Fruit fly (Drosophila melanogaster): ENCODE results near the gene CG33947.

Gene CG33947

dm6 chr3L:11070372-11070854, 25.9 kb upstream of the CG33947 start, which contains the start of gene Mocs1:
Mocs1 (plus strand) TSS chr3L:11070526.
- no peak for TF ChIP-seq CG8478 (optimal IDR thresholded peaks at IDR 0.05)
- TF ChIP-seq usp (GFP tag; optimal IDR thresholded peaks at IDR 0.05): no peak
- no peak for TF ChIP-seq pan (optimal IDR thresholded peaks at IDR 0.05)
- no peak for TF ChIP-seq EcR (GFP tag; optimal IDR thresholded peaks at IDR 0.05)
- no peak for TF ChIP-seq psq (optimal IDR thresholded peaks at IDR 0.05)
- TF ChIP-seq Dll (optimal IDR thresholded peaks at IDR 0.05): no peak

DNA sequence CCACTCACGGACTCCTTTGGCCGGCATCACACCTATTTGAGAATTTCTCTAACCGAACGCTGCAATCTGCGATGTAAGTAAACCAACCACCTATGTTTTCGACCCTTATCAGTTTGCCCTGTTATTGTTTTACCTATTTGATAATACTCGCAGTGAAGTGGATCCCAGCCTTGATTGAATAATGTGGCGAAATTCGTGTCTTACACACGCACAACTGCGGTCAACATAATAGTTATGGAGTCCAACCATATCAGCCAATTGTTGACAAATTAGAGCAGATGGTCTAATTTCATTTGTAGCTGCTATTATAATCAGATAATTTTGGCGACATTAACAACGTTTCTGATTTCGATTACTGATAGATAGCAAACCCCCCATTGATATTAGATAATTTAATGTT, 25.2 kb upstream of the CG33947 start:
- TF ChIP-seq EcR (GFP tag; optimal IDR thresholded peaks at IDR 0.05) (no peak), CG8478 (optimal IDR thresholded peaks at IDR 0.05) (no peak), Dll (optimal IDR thresholded peaks at IDR 0.05) (no peak), psq (optimal IDR thresholded peaks at IDR 0.05) (no peak), usp (GFP tag; optimal IDR thresholded peaks at IDR 0.05) (no peak), pan (optimal IDR thresholded peaks at IDR 0.05) (no peak)

DNA sequence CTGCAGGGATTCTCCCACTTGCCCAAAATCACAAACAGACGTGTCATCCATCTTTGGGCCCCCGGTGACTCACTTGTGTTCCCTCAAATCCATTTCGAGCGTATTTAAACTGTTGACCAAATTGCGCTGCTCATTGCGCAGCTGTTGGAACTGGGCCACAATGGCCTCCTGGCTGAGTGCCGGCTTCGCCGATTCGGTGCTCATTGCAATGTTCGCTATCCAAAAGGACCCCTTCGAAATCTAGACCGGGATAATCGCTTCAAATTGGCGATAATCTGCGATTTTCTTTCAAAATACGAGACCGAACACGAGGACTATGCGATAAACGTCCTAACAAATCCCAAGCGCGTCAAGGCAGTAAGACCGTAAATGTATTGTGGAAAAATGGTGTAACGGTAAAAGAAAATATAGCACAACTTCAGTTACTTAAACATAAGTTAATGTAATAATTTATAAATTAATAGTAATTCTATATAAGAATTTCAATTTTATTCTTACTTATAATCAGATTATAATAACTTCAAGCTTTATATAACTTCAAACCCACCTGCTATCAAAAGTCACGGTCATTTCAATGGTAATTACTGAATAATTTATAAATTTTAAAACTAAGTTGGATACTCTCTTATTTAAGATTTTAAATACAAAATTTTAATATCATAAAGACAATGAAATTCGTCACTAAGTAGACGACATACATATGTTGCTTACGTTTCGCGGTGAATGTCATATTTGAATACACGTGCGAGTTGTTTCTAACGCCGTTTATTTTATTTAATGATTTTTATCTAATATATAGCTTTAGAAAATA, 22.0 kb upstream of the CG33947 start, which contains the start of the genes Pfdn2 and Noc1:
TSS of gene Pfdn2 (minus strand) at position 346 of the 811 bp plus-strand sequence.
TSS of gene Noc1 (plus strand) at position 727 of the 811 bp plus-strand sequence.
- TF ChIP-seq psq (optimal IDR thresholded peaks at IDR 0.05) (no peak), pan (optimal IDR thresholded peaks at IDR 0.05) (no peak), CG8478 (optimal IDR thresholded peaks at IDR 0.05) (no peak), Dll (optimal IDR thresholded peaks at IDR 0.05) (no peak), usp (GFP tag; optimal IDR thresholded peaks at IDR 0.05) (no peak), EcR (GFP tag; optimal IDR thresholded peaks at IDR 0.05) (no peak)

DNA sequence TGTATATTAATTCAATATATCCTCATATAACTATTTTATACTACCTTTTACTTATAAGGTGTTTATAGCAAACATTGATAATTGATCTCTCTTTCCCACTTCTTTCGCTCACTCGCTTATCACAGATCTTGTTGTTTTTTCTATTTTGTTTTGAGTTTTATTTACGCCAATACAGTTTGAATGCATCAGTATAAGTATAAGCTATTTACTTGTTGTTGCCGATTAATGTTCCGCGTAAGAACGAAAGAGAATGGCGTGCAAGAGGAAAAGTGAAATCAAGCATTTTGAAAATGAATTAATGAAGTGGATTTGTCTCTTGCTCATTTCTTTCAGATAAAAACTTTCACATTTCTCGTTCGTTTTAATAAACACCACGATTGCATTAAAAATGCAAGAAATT, 12.7 kb upstream of the CG33947 start:
- TF ChIP-seq psq (optimal IDR thresholded peaks at IDR 0.05) (no peak), CG8478 (optimal IDR thresholded peaks at IDR 0.05) (no peak), Dll (optimal IDR thresholded peaks at IDR 0.05) (no peak), EcR (GFP tag; optimal IDR thresholded peaks at IDR 0.05) (no peak), pan (optimal IDR thresholded peaks at IDR 0.05) (no peak), usp (GFP tag; optimal IDR thresholded peaks at IDR 0.05) (no peak)

DNA sequence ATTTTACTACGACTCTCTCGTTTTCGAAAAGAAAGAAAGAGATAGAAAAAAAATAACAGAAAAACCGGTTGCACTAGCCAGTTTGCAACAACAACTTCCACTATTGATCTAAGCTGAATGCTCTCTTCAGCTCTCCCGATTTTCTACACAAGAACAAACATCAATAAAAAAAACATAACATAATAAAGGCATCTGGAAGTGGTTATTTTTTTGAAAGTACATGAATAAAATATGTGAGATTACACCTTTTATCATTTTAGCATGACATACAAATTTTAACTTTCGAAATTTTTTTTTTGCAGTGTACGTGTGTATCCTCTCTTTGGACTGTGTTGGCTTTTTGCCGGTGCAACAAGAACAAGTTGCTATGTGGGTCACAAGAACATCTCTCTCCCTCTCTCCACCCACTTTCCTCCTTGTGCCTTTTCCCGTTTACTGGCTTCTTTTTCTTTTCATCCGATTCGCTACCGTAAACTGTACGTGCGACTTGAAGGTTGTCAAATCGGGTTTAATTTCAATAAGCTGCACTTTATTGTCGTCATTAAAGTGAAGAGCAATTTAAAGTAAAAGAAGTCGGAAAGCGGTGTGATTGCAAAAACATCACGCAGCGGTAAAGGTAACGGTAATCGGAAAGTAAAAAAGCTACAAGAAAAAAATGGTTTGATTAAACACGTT, 11.6 kb upstream of the CG33947 start:
- no peak for TF ChIP-seq Dll (optimal IDR thresholded peaks at IDR 0.05)
- no peak for TF ChIP-seq pan (optimal IDR thresholded peaks at IDR 0.05)
- no peak for TF ChIP-seq CG8478 (optimal IDR thresholded peaks at IDR 0.05)

DNA sequence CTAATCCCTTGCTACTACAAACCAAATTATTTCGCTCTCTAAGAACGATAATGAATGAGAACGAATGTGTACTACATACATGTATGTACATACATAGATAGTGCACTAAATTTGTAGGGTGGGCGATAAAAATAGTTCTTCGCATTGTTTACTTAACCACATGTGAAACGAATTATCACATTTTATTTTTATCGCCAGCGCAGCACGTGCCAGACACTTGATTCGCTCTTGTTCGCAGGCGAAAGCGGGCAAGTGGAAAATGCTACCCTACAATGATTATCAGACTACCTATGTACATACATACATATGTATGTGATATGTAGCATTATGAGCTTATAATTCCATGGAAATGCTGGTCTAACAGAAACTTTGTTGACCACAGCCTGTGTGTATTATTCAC, 10.5 kb upstream of the CG33947 start:
- TF ChIP-seq pan (optimal IDR thresholded peaks at IDR 0.05) (no peak), CG8478 (optimal IDR thresholded peaks at IDR 0.05) (no peak), psq (optimal IDR thresholded peaks at IDR 0.05) (no peak), usp (GFP tag; optimal IDR thresholded peaks at IDR 0.05) (no peak), EcR (GFP tag; optimal IDR thresholded peaks at IDR 0.05) (no peak), Dll (optimal IDR thresholded peaks at IDR 0.05) (no peak)

DNA sequence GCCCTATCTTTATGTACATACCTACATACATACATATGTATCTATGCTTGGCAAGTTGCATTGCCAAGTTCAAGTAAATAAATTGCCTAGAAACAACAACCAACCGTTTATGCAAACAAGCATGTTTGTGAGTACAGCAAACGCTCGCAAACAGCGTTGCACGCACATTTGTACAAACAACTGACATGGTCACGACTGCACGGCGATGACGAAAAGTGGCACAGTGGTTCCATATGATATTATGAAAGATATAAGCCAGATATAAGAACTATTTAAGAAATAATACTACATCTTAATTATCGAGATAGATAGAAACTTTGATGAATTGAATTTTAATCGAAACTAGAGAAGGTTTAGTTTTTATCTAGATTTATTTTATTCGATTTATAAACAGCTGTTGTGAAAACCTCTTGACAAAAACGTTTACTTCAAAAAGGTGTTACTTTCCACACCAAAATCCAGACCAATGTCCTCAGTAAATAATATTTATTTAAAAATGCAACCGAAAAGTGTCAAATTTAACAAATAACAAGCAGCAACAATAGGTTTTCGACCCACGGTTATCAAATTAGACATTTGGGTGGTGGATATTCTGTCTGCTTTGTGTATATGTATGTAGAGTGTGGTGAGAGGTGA, 6.4 kb upstream of the CG33947 start:
- TF ChIP-seq Dll (optimal IDR thresholded peaks at IDR 0.05) (no peak), EcR (GFP tag; optimal IDR thresholded peaks at IDR 0.05) (no peak)

dm6 chr3L:11091943-11092609, 4.2 kb upstream of the CG33947 start:
- TF ChIP-seq usp (GFP tag; optimal IDR thresholded peaks at IDR 0.05) (no peak), Dll (optimal IDR thresholded peaks at IDR 0.05) (no peak), psq (optimal IDR thresholded peaks at IDR 0.05) (no peak), pan (optimal IDR thresholded peaks at IDR 0.05) (no peak), CG8478 (optimal IDR thresholded peaks at IDR 0.05) (no peak), EcR (GFP tag; optimal IDR thresholded peaks at IDR 0.05) (no peak)

DNA sequence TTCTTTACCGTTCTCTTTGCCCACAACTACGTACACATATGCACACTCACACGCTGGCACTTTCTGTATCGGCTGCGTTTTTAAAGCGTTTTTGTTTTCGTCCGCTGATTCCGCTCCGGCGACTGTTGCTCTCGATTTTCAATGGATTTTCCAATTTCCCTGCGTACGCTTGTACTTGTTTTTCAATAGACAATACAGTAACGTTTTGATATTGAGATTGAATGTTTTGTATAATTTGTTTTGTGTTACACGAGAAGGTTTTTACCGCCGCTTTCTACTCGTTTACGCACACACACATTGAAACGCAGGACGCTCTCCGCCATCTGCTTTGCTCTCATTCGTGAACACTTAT, 3.7 kb upstream of the CG33947 start:
- TF ChIP-seq psq (optimal IDR thresholded peaks at IDR 0.05) (no peak), usp (GFP tag; optimal IDR thresholded peaks at IDR 0.05) (no peak), EcR (GFP tag; optimal IDR thresholded peaks at IDR 0.05) (no peak), pan (optimal IDR thresholded peaks at IDR 0.05) (no peak), CG8478 (optimal IDR thresholded peaks at IDR 0.05) (no peak), Dll (optimal IDR thresholded peaks at IDR 0.05) (no peak)

dm6 chr3L:11093046-11093520, 3.2 kb upstream of the CG33947 start, which contains the start of gene JIL-1:
JIL-1 (minus strand) TSS chr3L:11093193.
- TF ChIP-seq EcR (GFP tag; optimal IDR thresholded peaks at IDR 0.05): no peak
- TF ChIP-seq usp (GFP tag; optimal IDR thresholded peaks at IDR 0.05): no peak
- TF ChIP-seq CG8478 (optimal IDR thresholded peaks at IDR 0.05): no peak
- no peak for TF ChIP-seq psq (optimal IDR thresholded peaks at IDR 0.05)
- no peak for TF ChIP-seq pan (optimal IDR thresholded peaks at IDR 0.05)

DNA sequence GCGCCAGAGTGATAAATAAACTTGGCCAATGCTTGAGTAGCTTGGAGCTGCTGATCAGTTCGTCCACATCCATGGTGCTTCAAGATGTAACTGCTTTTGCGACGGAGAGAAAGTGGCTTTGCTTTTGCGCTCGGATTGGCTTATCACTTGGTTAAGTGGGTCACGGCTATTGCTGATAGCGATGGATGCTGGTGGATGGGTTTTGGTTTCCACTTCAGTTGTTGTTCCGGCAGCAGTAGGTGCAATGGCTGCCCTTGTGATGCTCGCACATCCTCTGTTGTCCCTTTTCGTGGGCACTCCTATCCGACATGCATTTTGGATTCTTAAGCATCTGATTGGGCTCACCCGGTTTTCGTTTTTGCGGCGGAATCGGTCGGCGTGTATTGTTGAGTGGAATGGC, 2.0 kb upstream of the CG33947 start:
- TF ChIP-seq usp (GFP tag; optimal IDR thresholded peaks at IDR 0.05) (no peak), Dll (optimal IDR thresholded peaks at IDR 0.05) (no peak), CG8478 (optimal IDR thresholded peaks at IDR 0.05) (no peak), EcR (GFP tag; optimal IDR thresholded peaks at IDR 0.05) (no peak), pan (optimal IDR thresholded peaks at IDR 0.05) (no peak), psq (optimal IDR thresholded peaks at IDR 0.05) (no peak)
